Fruit fly (Drosophila melanogaster) whole organism, prepupa: Measurements from ENCODE around the gene Atg4b.

ENCODE experiments used
- CG10631 ChIP-seq: fragments of 200-800 bp; sonication (Bioruptor generic); optimal IDR thresholded peaks from 2 replicates; lab custom pipeline; 2016; ENCODE audit warnings: missing biosample characterization, missing genetic modification characterization
- CG10669 ChIP-seq: fragments of 200-800 bp; sonication (Bioruptor generic); optimal IDR thresholded peaks from 3 replicates; lab custom pipeline; 2018; ENCODE audit warnings: missing biosample characterization, mild to moderate bottlenecking, missing genetic modification characterization, moderate library complexity
- CG11294 ChIP-seq: fragments of 200-800 bp; sonication (Bioruptor generic); IDR thresholded peaks from 2 replicates; pipeline ENCODE4 v1.3.6; 2022; ENCODE audit warnings: missing biosample characterization, missing genetic modification characterization
- CG11762 ChIP-seq: fragments of 200-800 bp; sonication (Bioruptor generic); optimal IDR thresholded peaks from 3 replicates; lab custom pipeline; 2016; ENCODE audit warnings: missing biosample characterization, missing genetic modification characterization; ENCODE audit not compliant: insufficient read depth
- CG11902 ChIP-seq: fragments of 200-800 bp; sonication (Bioruptor generic); optimal IDR thresholded peaks from 3 replicates; lab custom pipeline; 2016; ENCODE audit warnings: missing biosample characterization, missing genetic modification characterization
- CG15336 ChIP-seq: fragments of 200-800 bp; sonication (Bioruptor generic); IDR thresholded peaks from 2 replicates; pipeline ENCODE4 v1.3.6; 2022; ENCODE audit warnings: missing biosample characterization, missing genetic modification characterization
- CG31627 ChIP-seq: fragments of 200-800 bp; sonication (Bioruptor generic); optimal IDR thresholded peaks from 3 replicates; lab custom pipeline; 2016; ENCODE audit warnings: missing biosample characterization, missing genetic modification characterization
- CG34406 ChIP-seq: fragments of 200-800 bp; sonication (Bioruptor generic); optimal IDR thresholded peaks from 3 replicates; lab custom pipeline; 2016; ENCODE audit warnings: missing biosample characterization, missing genetic modification characterization
- CG3919 ChIP-seq: fragments of 200-800 bp; sonication (Bioruptor generic); optimal IDR thresholded peaks from 3 replicates; lab custom pipeline; 2016; ENCODE audit warnings: missing biosample characterization, missing genetic modification characterization
- CG4318 ChIP-seq: fragments of 200-800 bp; sonication (Bioruptor generic); optimal IDR thresholded peaks from 3 replicates; lab custom pipeline; 2017; ENCODE audit warnings: missing biosample characterization, mild to moderate bottlenecking, missing genetic modification characterization
- CG6163 ChIP-seq: fragments of 200-800 bp; sonication (Bioruptor generic); IDR thresholded peaks from 3 replicates; pipeline ENCODE4 v1.3.6; 2022; ENCODE audit warnings: missing biosample characterization, missing genetic modification characterization
- CG6276 ChIP-seq: fragments of 200-800 bp; sonication (Bioruptor generic); optimal IDR thresholded peaks from 2 replicates; lab custom pipeline; 2017; ENCODE audit warnings: missing biosample characterization, mild to moderate bottlenecking, missing genetic modification characterization
- CG6808 ChIP-seq: fragments of 200-800 bp; sonication (Bioruptor generic); optimal IDR thresholded peaks from 3 replicates; lab custom pipeline; 2017; ENCODE audit warnings: missing biosample characterization, missing genetic modification characterization, mild to moderate bottlenecking, moderate library complexity, missing genetic modification reagents
- CG7368 ChIP-seq: fragments of 200-800 bp; sonication (Bioruptor generic); optimal IDR thresholded peaks from 3 replicates; lab custom pipeline; 2016; ENCODE audit warnings: missing biosample characterization, missing genetic modification characterization
- CG8119 ChIP-seq: fragments of 200-800 bp; sonication (Bioruptor generic); IDR thresholded peaks from 3 replicates; pipeline ENCODE4 v1.3.6; 2022; ENCODE audit warnings: missing biosample characterization, missing genetic modification characterization
- CG8319 ChIP-seq: fragments of 200-800 bp; sonication (Bioruptor generic); optimal IDR thresholded peaks from 3 replicates; lab custom pipeline; 2016; ENCODE audit warnings: missing biosample characterization, missing genetic modification characterization
- CG8632 ChIP-seq: fragments of 200-800 bp; sonication (Bioruptor generic); optimal IDR thresholded peaks from 3 replicates; lab custom pipeline; 2016; ENCODE audit warnings: missing biosample characterization, missing genetic modification characterization
- CG9139 ChIP-seq: fragments of 200-800 bp; sonication (Bioruptor generic); optimal IDR thresholded peaks from 3 replicates; lab custom pipeline; 2017; ENCODE audit warnings: missing biosample characterization, mild to moderate bottlenecking, missing genetic modification characterization
- Eip75B ChIP-seq: fragments of 200-800 bp; sonication (Bioruptor generic); optimal IDR thresholded peaks from 3 replicates; lab custom pipeline; 2016; ENCODE audit warnings: missing biosample characterization, missing genetic modification characterization
- Eip78C ChIP-seq: fragments of 200-800 bp; sonication (Bioruptor generic); peaks from one replicate; lab custom pipeline; 2016; ENCODE audit warnings: missing biosample characterization, missing genetic modification characterization
- Eip93F ChIP-seq: fragments of 200-800 bp; sonication (Bioruptor generic); optimal IDR thresholded peaks from 2 replicates; lab custom pipeline; 2016; ENCODE audit warnings: missing biosample characterization, mild to moderate bottlenecking, missing genetic modification characterization
- Ets21C ChIP-seq: fragments of 200-800 bp; sonication (Bioruptor generic); optimal IDR thresholded peaks from 3 replicates; lab custom pipeline; 2016; ENCODE audit warnings: missing biosample characterization, missing genetic modification characterization
- Ets96B ChIP-seq: fragments of 200-800 bp; optimal IDR thresholded peaks from 2 replicates; lab custom pipeline; 2019; ENCODE audit warnings: missing biosample characterization, mild to moderate bottlenecking, missing genetic modification characterization, moderate library complexity
- Gug ChIP-seq: fragments of 200-800 bp; sonication (Bioruptor generic); IDR thresholded peaks from 2 replicates; pipeline ENCODE4 v1.3.6; 2022; ENCODE audit warnings: missing biosample characterization, missing genetic modification characterization
- Hr38 ChIP-seq: sonication (Bioruptor generic); optimal IDR thresholded peaks from 2 replicates; lab custom pipeline; 2016; ENCODE audit warnings: missing biosample characterization, missing genetic modification characterization
- Hr39 ChIP-seq: fragments of 200-800 bp; sonication (Bioruptor generic); optimal IDR thresholded peaks from 2 replicates; lab custom pipeline; 2016; ENCODE audit warnings: missing biosample characterization, missing genetic modification characterization
- Lpt ChIP-seq: fragments of 200-800 bp; sonication (Bioruptor generic); optimal IDR thresholded peaks from 3 replicates; lab custom pipeline; 2016; ENCODE audit warnings: missing biosample characterization, missing genetic modification characterization
- Met ChIP-seq: fragments of 200-800 bp; sonication (Bioruptor generic); optimal IDR thresholded peaks from 3 replicates; lab custom pipeline; 2016; ENCODE audit warnings: missing biosample characterization, missing genetic modification characterization
- OdsH ChIP-seq: fragments of 200-800 bp; sonication (Bioruptor generic); optimal IDR thresholded peaks from 3 replicates; lab custom pipeline; 2016; ENCODE audit warnings: missing biosample characterization, missing genetic modification characterization
- Smox ChIP-seq: fragments of 200-800 bp; sonication (Bioruptor generic); optimal IDR thresholded peaks from 3 replicates; lab custom pipeline; 2016; ENCODE audit warnings: missing biosample characterization, missing genetic modification characterization
- Sox14 ChIP-seq: fragments of 200-800 bp; sonication (Bioruptor generic); optimal IDR thresholded peaks from 3 replicates; lab custom pipeline; 2016; ENCODE audit warnings: missing biosample characterization, missing genetic modification characterization
- Sox15 ChIP-seq: fragments of 200-800 bp; sonication (Bioruptor generic); optimal IDR thresholded peaks from 3 replicates; lab custom pipeline; 2016; ENCODE audit warnings: missing biosample characterization, missing genetic modification characterization
- acj6 ChIP-seq: fragments of 200-800 bp; sonication (Bioruptor generic); optimal IDR thresholded peaks from 3 replicates; lab custom pipeline; 2016; ENCODE audit warnings: missing biosample characterization, missing genetic modification characterization
- cyc ChIP-seq: fragments of 200-800 bp; sonication (Bioruptor generic); optimal IDR thresholded peaks from 3 replicates; lab custom pipeline; 2016; ENCODE audit warnings: missing biosample characterization, missing genetic modification characterization
- dac ChIP-seq: fragments of 200-800 bp; sonication (Bioruptor generic); optimal IDR thresholded peaks from 2 replicates; lab custom pipeline; 2017; ENCODE audit warnings: missing biosample characterization, mild to moderate bottlenecking, missing genetic modification characterization
- dsx ChIP-seq: fragments of 200-800 bp; optimal IDR thresholded peaks from 3 replicates; lab custom pipeline; 2019; ENCODE audit warnings: missing biosample characterization, mild to moderate bottlenecking, missing genetic modification characterization, moderate library complexity; ENCODE audit not compliant: poor library complexity, severe bottlenecking
- esn ChIP-seq: fragments of 200-800 bp; sonication (Bioruptor generic); optimal IDR thresholded peaks from 2 replicates; lab custom pipeline; 2016; ENCODE audit warnings: missing biosample characterization, mild to moderate bottlenecking, missing genetic modification characterization, moderate library complexity
- fd59A ChIP-seq: fragments of 200-800 bp; sonication (Bioruptor generic); optimal IDR thresholded peaks from 2 replicates; lab custom pipeline; 2017; ENCODE audit warnings: missing biosample characterization, mild to moderate bottlenecking, missing genetic modification characterization, missing genetic modification reagents
- fkh ChIP-seq: fragments of 200-800 bp; sonication (Bioruptor generic); optimal IDR thresholded peaks from 3 replicates; lab custom pipeline; 2017; ENCODE audit warnings: missing biosample characterization, mild to moderate bottlenecking, missing genetic modification characterization, moderate library complexity
- net ChIP-seq: fragments of 200-800 bp; sonication (Bioruptor generic); optimal IDR thresholded peaks from 3 replicates; lab custom pipeline; 2016; ENCODE audit warnings: missing biosample characterization, missing genetic modification characterization
- pdm3 ChIP-seq: fragments of 200-800 bp; sonication (Bioruptor generic); optimal IDR thresholded peaks from 3 replicates; lab custom pipeline; 2016; ENCODE audit warnings: missing biosample characterization, missing genetic modification characterization
- spab ChIP-seq: fragments of 200-800 bp; sonication (Bioruptor generic); optimal IDR thresholded peaks from 2 replicates; lab custom pipeline; 2017; ENCODE audit warnings: missing biosample characterization, mild to moderate bottlenecking, missing genetic modification characterization, missing genetic modification reagents
- svp ChIP-seq: fragments of 200-800 bp; sonication (Bioruptor generic); peaks from one replicate; lab custom pipeline; 2016; ENCODE audit warnings: missing biosample characterization, missing genetic modification characterization
- vri ChIP-seq: fragments of 200-800 bp; sonication (Bioruptor generic); optimal IDR thresholded peaks from 3 replicates; lab custom pipeline; 2016; ENCODE audit warnings: missing biosample characterization, mild to moderate bottlenecking, missing genetic modification characterization

The Atg4b gene

dm6 chr3R:15328083-15328779 is 28.5 kb downstream of the Atg4b start, which contains the start of the genes CG6236 and ea:
Gene CG6236, minus strand, starts transcription at chr3R:15328269.
Gene ea, plus strand, starts transcription at chr3R:15328729.
- TF ChIP-seq Hr38 (GFP tag; lab: Kevin White, UChicago) (no peak), CG15336 (GFP tag; lab: Robert Waterston, UW) (no peak), CG6808 (GFP tag; lab: Kevin White, UChicago) (no peak), Met (GFP tag; lab: Kevin White, UChicago) (no peak), esn (GFP tag; lab: Kevin White, UChicago) (no peak), net (GFP tag; lab: Kevin White, UChicago) (no peak), Smox (no peak), Ets96B (tag; lab: Kevin White, UChicago) (no peak), fd59A (GFP tag; lab: Kevin White, UChicago) (no peak), Hr39 (GFP tag; lab: Kevin White, UChicago) (no peak), CG6276 (no peak), Sox15 (no peak), CG11762 (GFP tag; lab: Kevin White, UChicago) (no peak)

dm6 chr3R:15320747-15321085 is 36.0 kb downstream of the Atg4b start, which contains the start of gene ear:
Gene ear, plus strand, starts transcription at chr3R:15320756.
- TF ChIP-seq dsx: peak; percentile 3
- no peak for TF ChIP-seq OdsH (GFP tag; lab: Kevin White, UChicago)

dm6 chr3R:15319912-15320746 is 36.6 kb downstream of the Atg4b start, which contains the start of the genes CG6276 and CG44040:
Gene CG6276, minus strand, starts transcription at chr3R:15320069.
Gene CG44040, plus strand, starts transcription at chr3R:15320378.
- peak; percentile 58 for TF ChIP-seq Met (GFP tag; lab: Kevin White, UChicago)
- no peak for TF ChIP-seq CG4318 (GFP tag; lab: Kevin White, UChicago)
- TF ChIP-seq Ets21C (GFP tag; lab: Kevin White, UChicago): peak; percentile 58
- peak; percentile 59 for TF ChIP-seq fkh (GFP tag; lab: Kevin White, UChicago)
- peak; percentile 37; the same call in 1 of the 3 replicates for TF ChIP-seq CG8119 (GFP tag; lab: Robert Waterston, UW)
- TF ChIP-seq CG8632: peak; percentile 40
- peak; percentile 16 for TF ChIP-seq CG11902 (GFP tag; lab: Kevin White, UChicago)
- peak; percentile 34 for TF ChIP-seq Ets96B (tag; lab: Kevin White, UChicago)
- peak; percentile 2 for TF ChIP-seq Lpt (GFP tag; lab: Kevin White, UChicago)
- peak; percentile 31 for TF ChIP-seq dsx
- no peak for TF ChIP-seq Gug (GFP tag; lab: Robert Waterston, UW)
- peak; percentile 24 for TF ChIP-seq CG7368 (GFP tag; lab: Kevin White, UChicago)
- TF ChIP-seq CG10631 (GFP tag; lab: Kevin White, UChicago): peak; percentile 58
- TF ChIP-seq dac (GFP tag; lab: Kevin White, UChicago): peak; percentile 51
- TF ChIP-seq CG34406: peak; percentile 19
- TF ChIP-seq Sox15: peak; percentile 20
- TF ChIP-seq Eip78C (GFP tag; lab: Kevin White, UChicago): peak; percentile 89
- no peak for TF ChIP-seq vri
- TF ChIP-seq svp (GFP tag; lab: Kevin White, UChicago): no peak
- peak; percentile 50 for TF ChIP-seq CG6808 (GFP tag; lab: Kevin White, UChicago)
- no peak for TF ChIP-seq net (GFP tag; lab: Kevin White, UChicago)
- TF ChIP-seq CG9139: no peak
- TF ChIP-seq Eip75B (GFP tag; lab: Kevin White, UChicago): peak; percentile 61
- TF ChIP-seq CG8319 (GFP tag; lab: Kevin White, UChicago): no peak
- TF ChIP-seq Smox: no peak
- peak; percentile 56 for TF ChIP-seq acj6 (GFP tag; lab: Kevin White, UChicago)
- peak; percentile 30 for TF ChIP-seq fd59A (GFP tag; lab: Kevin White, UChicago)
- TF ChIP-seq pdm3 (GFP tag; lab: Kevin White, UChicago): peak; percentile 69
- no peak for TF ChIP-seq CG6276
- TF ChIP-seq CG11294 (GFP tag; lab: Robert Waterston, UW): peak; percentile 10; the same call in 1 of the 2 replicates
- TF ChIP-seq cyc (GFP tag; lab: Kevin White, UChicago): peak; percentile 37
- TF ChIP-seq CG31627 (GFP tag; lab: Kevin White, UChicago): peak; percentile 57
- TF ChIP-seq Eip93F (GFP tag; lab: Kevin White, UChicago): no peak
- peak; percentile 76 for TF ChIP-seq esn (GFP tag; lab: Kevin White, UChicago)
- TF ChIP-seq Sox14 (GFP tag; lab: Kevin White, UChicago): peak; percentile 61
- TF ChIP-seq spab (GFP tag; lab: Kevin White, UChicago): no peak
- peak; percentile 63 for TF ChIP-seq CG3919
- peak; percentile 50 for TF ChIP-seq CG10669
- TF ChIP-seq CG6163 (GFP tag; lab: Robert Waterston, UW): peak; percentile 59
